Worm (Caenorhabditis elegans) whole organism, late embryonic: ENCODE measurements around the gene srv-10.

Source experiments
- ama-1 ChIP-seq: fragments of 150-350 bp; optimal IDR thresholded peaks from 2 replicates; lab custom pipeline; 2014
- fkh-10 ChIP-seq: fragments of 150-350 bp; optimal IDR thresholded peaks from 2 replicates; lab custom pipeline; 2014; ENCODE audit warnings: missing biosample characterization, missing genetic modification reagents, missing genetic modification characterization

DNA sequence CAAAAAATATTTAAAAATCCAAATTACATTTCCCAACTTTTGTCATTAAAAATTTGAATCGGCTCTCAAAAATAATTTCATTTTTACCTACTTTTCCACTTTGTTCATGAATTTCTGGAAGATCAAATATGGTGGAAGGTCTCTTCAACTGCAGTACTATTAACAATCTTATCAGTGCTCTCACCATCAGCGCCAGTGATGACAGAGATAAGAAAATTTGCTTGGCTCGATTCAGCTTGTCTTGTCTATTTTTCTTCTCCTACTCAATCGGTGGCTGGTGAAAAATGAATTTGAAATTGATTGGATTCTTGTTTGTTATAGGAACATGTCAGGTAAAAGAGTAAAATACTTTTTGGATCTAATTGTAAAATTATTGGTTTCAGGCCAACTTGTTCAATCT lies 42.7 kb upstream of the srv-10 start, which contains the start of gene cpz-2:
- TF ChIP-seq fkh-10 (GFP tag; lab: Kevin White, UChicago) (no peak), ama-1 (lab: Kevin White, UChicago) (no peak)
